Worm (Caenorhabditis elegans) whole organism, young adult: ENCODE measurements around the gene Y116A8C.25.

Experiments
- bed-2 ChIP-seq: fragments of 200-800 bp; sonication (Bioruptor generic); IDR thresholded peaks from 2 replicates; pipeline ENCODE4 v1.3.6; 2022; ENCODE audit warnings: missing genetic modification reagents, missing genetic modification characterization, missing compliant biosample characterization
- efl-1 ChIP-seq: fragments of 150-350 bp; optimal IDR thresholded peaks from 2 replicates; lab custom pipeline; 2014; ENCODE audit warnings: missing biosample characterization, missing genetic modification reagents, missing genetic modification characterization
- hmg-20 ChIP-seq: fragments of 200-800 bp; sonication (Bioruptor generic); IDR thresholded peaks from 2 replicates; pipeline ENCODE4 v1.3.6; 2022; ENCODE audit warnings: missing genetic modification reagents, missing genetic modification characterization, missing compliant biosample characterization
- pha-4 ChIP-seq: fragments of 150-350 bp; sonication (generic microtip); optimal IDR thresholded peaks from 2 replicates; lab custom pipeline; 2014; ENCODE audit warnings: missing biosample characterization, missing genetic modification reagents, missing genetic modification characterization
- zfh-2 ChIP-seq: fragments of 200-800 bp; sonication (Bioruptor generic); conservative IDR thresholded peaks from 2 replicates; pipeline ENCODE4 v1.3.6; 2022; ENCODE audit warnings: missing genetic modification reagents, missing genetic modification characterization, missing compliant biosample characterization
- ztf-22 ChIP-seq: fragments of 200-800 bp; sonication (Bioruptor generic); optimal IDR thresholded peaks from 2 replicates; lab custom pipeline; 2018; ENCODE audit warnings: mild to moderate bottlenecking, missing genetic modification characterization, moderate library complexity, missing compliant biosample characterization

- TF ChIP-seq bed-2 (GFP tag; lab: Robert Waterston, UW), result no peak
- TF ChIP-seq ztf-22 (GFP tag; lab: Kevin White, UChicago), result no peak
- no peak for TF ChIP-seq hmg-20 (GFP tag; lab: Robert Waterston, UW)
- TF ChIP-seq pha-4 (tag; lab: Kevin White, UChicago), result no peak
- no peak for TF ChIP-seq efl-1 (GFP tag; lab: Kevin White, UChicago)
- TF ChIP-seq zfh-2 (GFP tag; lab: Robert Waterston, UW), result no peak
These were observed 25.3 kb downstream of the Y116A8C.25 start, which contains the start of gene Y116A8C.23 for ce11 chrIV:17053261-17053660.
